Fruit fly (Drosophila melanogaster) Kc167 (cell line): ENCODE data around the gene Or85e.

Source experiments
- Myc ChIP-seq: fragments of >200 bp; optimal IDR thresholded peaks from 2 replicates; lab custom pipeline; 2017; ENCODE audit warnings: missing external identifiers
- Sin3A ChIP-seq: fragments of >200 bp; optimal IDR thresholded peaks from 2 replicates; lab custom pipeline; 2018; ENCODE audit warnings: missing external identifiers
- h ChIP-seq: fragments of >200 bp; optimal IDR thresholded peaks from 3 replicates; lab custom pipeline; 2018; ENCODE audit warnings: missing external identifiers
- insv ChIP-seq: fragments of >200 bp; optimal IDR thresholded peaks from 3 replicates; lab custom pipeline; 2018; ENCODE audit warnings: missing external identifiers
- psq ChIP-seq: fragments of >200 bp; optimal IDR thresholded peaks from 2 replicates; lab custom pipeline; 2017; ENCODE audit warnings: missing external identifiers
- ttk ChIP-seq: sonication (Bioruptor generic); optimal IDR thresholded peaks from 2 replicates; lab custom pipeline; 2017; ENCODE audit warnings: missing external identifiers

The Or85e gene

dm6 chr3R:8650741-8651140 lies 15.1 kb upstream of the Or85e start, which contains the start of the genes Mkk4 and SLIRP2:
Gene Mkk4 (minus strand): TSS chr3R:8650796.
Gene SLIRP2 (plus strand): TSS chr3R:8651084.
- no peak for TF ChIP-seq Myc (lab: Kevin White, UChicago)
- no peak for TF ChIP-seq insv
- no peak for TF ChIP-seq h (lab: Kevin White, UChicago)
- TF ChIP-seq Sin3A = no peak
- TF ChIP-seq ttk (lab: Kevin White, UChicago) = no peak
- no peak for TF ChIP-seq psq

dm6 chr3R:8645580-8646220 lies 10.0 kb upstream of the Or85e start, which contains the start of gene Cyp313b1:
Gene Cyp313b1 (minus strand): TSS chr3R:8645650.
- no peak for TF ChIP-seq Sin3A
- TF ChIP-seq psq = no peak
- TF ChIP-seq ttk (lab: Kevin White, UChicago) = no peak
- no peak for TF ChIP-seq insv
- no peak for TF ChIP-seq Myc (lab: Kevin White, UChicago)
- no peak for TF ChIP-seq h (lab: Kevin White, UChicago)

dm6 chr3R:8642376-8642966 lies 6.8 kb upstream of the Or85e start:
- TF ChIP-seq h (lab: Kevin White, UChicago) = no peak
- no peak for TF ChIP-seq insv
- no peak for TF ChIP-seq Myc (lab: Kevin White, UChicago)

dm6 chr3R:8638629-8639028 lies 3.0 kb upstream of the Or85e start:
- TF ChIP-seq Myc (lab: Kevin White, UChicago) = no peak
- no peak for TF ChIP-seq insv
- no peak for TF ChIP-seq ttk (lab: Kevin White, UChicago)
- no peak for TF ChIP-seq h (lab: Kevin White, UChicago)

dm6 chr3R:8620737-8621136 lies 14.9 kb downstream of the Or85e start:
- TF ChIP-seq h (lab: Kevin White, UChicago) (no peak), ttk (lab: Kevin White, UChicago) (no peak), Sin3A (no peak), insv (no peak), Myc (lab: Kevin White, UChicago) (no peak), psq (no peak)

dm6 chr3R:8619089-8619488 lies 16.6 kb downstream of the Or85e start:
- TF ChIP-seq insv (no peak), psq (no peak), ttk (lab: Kevin White, UChicago) (no peak), Myc (lab: Kevin White, UChicago) (no peak), h (lab: Kevin White, UChicago) (no peak), Sin3A (no peak)

dm6 chr3R:8616149-8616548 lies 19.5 kb downstream of the Or85e start:
- TF ChIP-seq Myc (lab: Kevin White, UChicago) (no peak), insv (no peak), h (lab: Kevin White, UChicago) (no peak), ttk (lab: Kevin White, UChicago) (no peak), Sin3A (no peak), psq (no peak)

- TF ChIP-seq h (lab: Kevin White, UChicago) (no peak), ttk (lab: Kevin White, UChicago) (no peak), insv (no peak), Sin3A (no peak), psq (no peak)
These were observed 39.5 kb downstream of the Or85e start for dm6 chr3R:8596161-8596560.

dm6 chr3R:8587859-8588258 lies 47.8 kb downstream of the Or85e start:
- no peak for TF ChIP-seq Sin3A
- no peak for TF ChIP-seq insv
- TF ChIP-seq Myc (lab: Kevin White, UChicago) = no peak
- no peak for TF ChIP-seq psq
- no peak for TF ChIP-seq ttk (lab: Kevin White, UChicago)
- no peak for TF ChIP-seq h (lab: Kevin White, UChicago)
